Worm (Caenorhabditis elegans): ENCODE data around the gene C06A1.7.

ce11 chrII:10596462-10596861 is 31.8 kb downstream of the C06A1.7 start, which contains the start of gene C14A4.7:
- TF ChIP-seq klf-2 (GFP tag; conservative IDR thresholded peaks at IDR 0.05) (no peak), cog-1 (tag; optimal IDR thresholded peaks at IDR 0.05) (no peak), flt-1 (GFP tag; IDR thresholded peaks at IDR 0.05) (no peak)

Data from whole organism, midembryonic.